Fruit fly (Drosophila melanogaster): ENCODE data around the gene ND-B22.

DNA sequence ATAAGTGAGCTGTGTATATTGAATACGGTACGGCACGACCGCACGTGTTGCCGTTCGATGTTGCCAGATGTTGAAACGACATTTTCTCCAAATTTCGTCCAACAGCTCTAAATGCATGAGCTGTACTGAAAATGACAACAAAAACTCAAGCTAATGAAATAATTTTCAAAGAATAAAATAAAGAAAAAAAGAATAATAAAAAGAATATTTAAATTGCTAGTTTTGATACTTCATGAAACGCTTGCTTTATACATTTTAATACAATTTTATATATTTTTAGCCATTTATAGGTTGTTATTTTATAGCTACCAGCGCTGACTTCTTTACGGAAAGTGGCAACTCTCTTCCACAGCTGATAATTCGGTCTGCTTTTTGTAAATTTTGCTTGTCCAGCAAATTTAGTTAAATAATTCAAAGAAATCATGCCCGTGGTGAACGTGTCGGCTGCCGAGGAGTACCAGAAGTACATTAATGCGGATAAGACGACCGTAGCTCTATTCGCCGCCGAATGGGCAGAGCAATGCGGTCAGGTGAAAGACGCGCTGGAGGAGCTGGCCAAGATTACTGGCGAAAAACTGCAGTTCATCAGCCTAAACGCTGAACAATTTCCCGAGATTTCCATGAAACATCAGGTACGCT is 4.7 kb downstream of the ND-B22 start, which contains the start of the genes Nnp-1 and Grx3:
- TF ChIP-seq CG10147 (GFP tag; optimal IDR thresholded peaks at IDR 0.05) (no peak), CG17568 (GFP tag; optimal IDR thresholded peaks at IDR 0.05) (no peak), slou (GFP tag; optimal IDR thresholded peaks at IDR 0.05) (peak; percentile 2), CG6854 (GFP tag; optimal IDR thresholded peaks at IDR 0.05) (no peak), Hr3 (GFP tag; optimal IDR thresholded peaks at IDR 0.05) (peak; percentile 70), CG6813 (GFP tag; optimal IDR thresholded peaks at IDR 0.05) (no peak)

All from whole organism, embryonic.